Worm (Caenorhabditis elegans) whole organism, young adult: ENCODE data around the gene taf-13.

Experiments used
- B0035.1 ChIP-seq: sonication (generic microtip); optimal IDR thresholded peaks from 2 replicates; lab custom pipeline; 2016; ENCODE audit warnings: missing genetic modification characterization, mild to moderate bottlenecking, missing compliant biosample characterization, missing genotype, missing genetic modification reagents
- C17E4.6 ChIP-seq: fragments of 200-800 bp; sonication (Bioruptor generic); IDR thresholded peaks from 2 replicates; pipeline ENCODE4 v1.3.6; 2022; ENCODE audit warnings: missing genetic modification reagents, missing genetic modification characterization, missing compliant biosample characterization
- F33H1.4 ChIP-seq: fragments of 200-800 bp; sonication (Bioruptor generic); IDR thresholded peaks from 2 replicates; pipeline ENCODE4 v1.3.6; 2022; ENCODE audit warnings: missing genetic modification reagents, missing genetic modification characterization, missing compliant biosample characterization
- F37B4.10 ChIP-seq: fragments of 200-800 bp; sonication (Bioruptor generic); IDR thresholded peaks from 2 replicates; pipeline ENCODE4 v1.3.6; 2022; ENCODE audit warnings: missing genetic modification characterization, missing compliant biosample characterization
- F49E8.2 ChIP-seq: sonication (generic microtip); optimal IDR thresholded peaks from 3 replicates; lab custom pipeline; 2017; ENCODE audit warnings: missing genetic modification characterization, mild to moderate bottlenecking, missing compliant biosample characterization, antibody characterized with exemption, moderate library complexity; ENCODE audit not compliant: insufficient read depth
- F57C9.4 ChIP-seq: sonication (generic microtip); optimal IDR thresholded peaks from 2 replicates; lab custom pipeline; 2017; ENCODE audit warnings: mild to moderate bottlenecking, missing genetic modification characterization, missing compliant biosample characterization
- T07F8.4 ChIP-seq: sonication (generic microtip); optimal IDR thresholded peaks from 2 replicates; lab custom pipeline; 2016; ENCODE audit warnings: mild to moderate bottlenecking, missing genetic modification characterization, moderate library complexity, missing compliant biosample characterization
- akir-1 ChIP-seq: fragments of 200-800 bp; sonication (Bioruptor generic); optimal IDR thresholded peaks from 2 replicates; lab custom pipeline; 2018; ENCODE audit warnings: mild to moderate bottlenecking, missing genetic modification characterization, moderate library complexity, missing compliant biosample characterization
- attf-5 ChIP-seq: fragments of 200-800 bp; sonication (Bioruptor generic); optimal IDR thresholded peaks from 2 replicates; lab custom pipeline; 2018; ENCODE audit warnings: mild to moderate bottlenecking, missing genetic modification characterization, missing compliant biosample characterization
- cebp-1 ChIP-seq, 2 experiments: fragments of 200-800 bp in 1 of 2; sonication (Bioruptor generic) in 1 of 2; sonication (generic microtip) in 1 of 2; IDR thresholded peaks in 1 of 2; optimal IDR thresholded peaks in 1 of 2; 2 replicates each; pipeline versions ENCODE4 v1.3.6 to Lab custom; 2017 to 2022; ENCODE audit warnings: missing compliant biosample characterization in 2 of 2, missing genetic modification characterization in 2 of 2, mild to moderate bottlenecking in 1 of 2, missing genetic modification reagents in 1 of 2, moderate library complexity in 1 of 2
- cebp-2 ChIP-seq: fragments of 200-800 bp; sonication (Bioruptor generic); IDR thresholded peaks from 2 replicates; pipeline ENCODE4 v1.3.6; 2022; ENCODE audit warnings: missing genetic modification characterization, missing compliant biosample characterization
- ceh-100 ChIP-seq: fragments of 200-800 bp; sonication (Bioruptor generic); IDR thresholded peaks from 2 replicates; pipeline ENCODE4 v1.3.6; 2022; ENCODE audit warnings: missing genetic modification reagents, missing genetic modification characterization, missing compliant biosample characterization
- ceh-58 ChIP-seq: fragments of 200-800 bp; sonication (Bioruptor generic); IDR thresholded peaks from 2 replicates; pipeline ENCODE4 v1.3.6; 2022; ENCODE audit warnings: missing genetic modification characterization, missing compliant biosample characterization
- ceh-79 ChIP-seq: sonication (generic microtip); optimal IDR thresholded peaks from 2 replicates; lab custom pipeline; 2017; ENCODE audit warnings: mild to moderate bottlenecking, missing genetic modification characterization, missing compliant biosample characterization
- ceh-91 ChIP-seq: fragments of 200-800 bp; sonication (Bioruptor generic); IDR thresholded peaks from 2 replicates; pipeline ENCODE4 v1.3.6; 2022; ENCODE audit warnings: missing genetic modification reagents, missing genetic modification characterization, missing compliant biosample characterization
- efl-1 ChIP-seq: fragments of 150-350 bp; optimal IDR thresholded peaks from 2 replicates; lab custom pipeline; 2014; ENCODE audit warnings: missing biosample characterization, missing genetic modification reagents, missing genetic modification characterization
- fkh-3 ChIP-seq: sonication (generic microtip); optimal IDR thresholded peaks from 2 replicates; lab custom pipeline; 2016; ENCODE audit warnings: mild to moderate bottlenecking, missing genetic modification characterization, missing compliant biosample characterization
- hmg-1.2 ChIP-seq: fragments of 200-800 bp; sonication (Bioruptor generic); IDR thresholded peaks from 2 replicates; pipeline ENCODE4 v1.3.6; 2022; ENCODE audit warnings: missing genetic modification reagents, missing genetic modification characterization, missing compliant biosample characterization
- hmg-20 ChIP-seq: fragments of 200-800 bp; sonication (Bioruptor generic); IDR thresholded peaks from 2 replicates; pipeline ENCODE4 v1.3.6; 2022; ENCODE audit warnings: missing genetic modification reagents, missing genetic modification characterization, missing compliant biosample characterization
- hrde-1 ChIP-seq: sonication (generic microtip); optimal IDR thresholded peaks from 2 replicates; lab custom pipeline; 2016; ENCODE audit warnings: missing genetic modification characterization, mild to moderate bottlenecking, missing compliant biosample characterization, moderate library complexity, missing genotype, missing genetic modification reagents, borderline replicate concordance
- hsf-1 ChIP-seq: fragments of 200-800 bp; sonication (Bioruptor generic); IDR thresholded peaks from 2 replicates; pipeline ENCODE4 v1.3.6; 2022; ENCODE audit warnings: missing genetic modification reagents, missing genetic modification characterization, missing compliant biosample characterization
- lag-1 ChIP-seq: fragments of 200-800 bp; sonication (Bioruptor generic); IDR thresholded peaks from 2 replicates; pipeline ENCODE4 v1.3.6; 2022; ENCODE audit warnings: missing genetic modification reagents, missing genetic modification characterization, missing compliant biosample characterization
- let-526 ChIP-seq: fragments of 200-800 bp; sonication (Bioruptor generic); IDR thresholded peaks from 2 replicates; pipeline ENCODE4 v1.3.6; 2022; ENCODE audit warnings: missing genetic modification reagents, missing genetic modification characterization, missing compliant biosample characterization
- lin-54 ChIP-seq: fragments of 200-800 bp; sonication (Bioruptor generic); optimal IDR thresholded peaks from 2 replicates; lab custom pipeline; 2018; ENCODE audit warnings: mild to moderate bottlenecking, missing genetic modification characterization, missing compliant biosample characterization
- madf-10 ChIP-seq: sonication (generic microtip); optimal IDR thresholded peaks from 2 replicates; lab custom pipeline; 2016; ENCODE audit warnings: mild to moderate bottlenecking, missing genetic modification characterization, missing compliant biosample characterization
- madf-3 ChIP-seq: fragments of 200-800 bp; sonication (Bioruptor generic); IDR thresholded peaks from 2 replicates; pipeline ENCODE4 v1.3.6; 2022; ENCODE audit warnings: missing genetic modification reagents, missing genetic modification characterization, missing compliant biosample characterization
- mcd-1 ChIP-seq: fragments of 200-800 bp; sonication (Bioruptor generic); IDR thresholded peaks from 2 replicates; pipeline ENCODE4 v1.3.6; 2022; ENCODE audit warnings: missing genetic modification reagents, missing genetic modification characterization, missing compliant biosample characterization
- mxl-1 ChIP-seq: sonication (generic microtip); optimal IDR thresholded peaks from 2 replicates; lab custom pipeline; 2016; ENCODE audit warnings: missing genetic modification characterization, missing compliant biosample characterization
- nfya-1 ChIP-seq: sonication (generic microtip); optimal IDR thresholded peaks from 2 replicates; lab custom pipeline; 2017; ENCODE audit warnings: antibody characterized with exemption, missing compliant biosample characterization, missing genetic modification characterization, borderline replicate concordance; ENCODE audit not compliant: insufficient read depth
- nhr-179 ChIP-seq: sonication (generic microtip); optimal IDR thresholded peaks from 2 replicates; lab custom pipeline; 2016; ENCODE audit warnings: mild to moderate bottlenecking, missing genetic modification characterization, missing compliant biosample characterization
- nhr-27 ChIP-seq: fragments of 200-800 bp; sonication (Bioruptor generic); optimal IDR thresholded peaks from 2 replicates; lab custom pipeline; 2018; ENCODE audit warnings: mild to moderate bottlenecking, missing genetic modification characterization, moderate library complexity, missing compliant biosample characterization
- nhr-80 ChIP-seq: sonication (generic microtip); optimal IDR thresholded peaks from 2 replicates; lab custom pipeline; 2016; ENCODE audit warnings: missing genetic modification characterization, missing compliant biosample characterization
- rec-8 ChIP-seq, 2 experiments: sonication (generic microtip); optimal IDR thresholded peaks; 2 replicates each; lab custom pipeline; 2016; ENCODE audit warnings: mild to moderate bottlenecking in 2 of 2, missing genetic modification characterization in 2 of 2, missing genetic modification reagents in 2 of 2, missing genotype in 2 of 2, missing biosample characterization in 1 of 2, missing compliant biosample characterization in 1 of 2, moderate library complexity in 1 of 2
- repo-1 ChIP-seq: sonication (generic microtip); optimal IDR thresholded peaks from 2 replicates; lab custom pipeline; 2017; ENCODE audit warnings: mild to moderate bottlenecking, missing genetic modification characterization, missing compliant biosample characterization
- snpc-1.3 ChIP-seq: sonication (generic microtip); optimal IDR thresholded peaks from 2 replicates; lab custom pipeline; 2017; ENCODE audit warnings: missing genetic modification characterization, mild to moderate bottlenecking, missing compliant biosample characterization, antibody characterized with exemption, moderate library complexity, missing genotype, missing genetic modification reagents; ENCODE audit not compliant: insufficient read depth
- snpc-3.4 ChIP-seq: sonication (generic microtip); optimal IDR thresholded peaks from 2 replicates; lab custom pipeline; 2017; ENCODE audit warnings: missing genetic modification characterization, mild to moderate bottlenecking, missing compliant biosample characterization, antibody characterized with exemption, moderate library complexity, missing genotype, missing genetic modification reagents
- somi-1 ChIP-seq: fragments of 200-800 bp; sonication (Bioruptor generic); optimal IDR thresholded peaks from 2 replicates; lab custom pipeline; 2018; ENCODE audit warnings: mild to moderate bottlenecking, missing genetic modification characterization, missing compliant biosample characterization
- sptf-2 ChIP-seq: fragments of 200-800 bp; sonication (Bioruptor generic); optimal IDR thresholded peaks from 2 replicates; lab custom pipeline; 2018; ENCODE audit warnings: mild to moderate bottlenecking, missing genetic modification characterization, missing compliant biosample characterization
- tbp1 ChIP-seq: fragments of 200-800 bp; sonication (Bioruptor generic); optimal IDR thresholded peaks from 2 replicates; lab custom pipeline; 2018; ENCODE audit warnings: mild to moderate bottlenecking, missing genetic modification characterization, missing compliant biosample characterization
- tbx-9 ChIP-seq: sonication (generic microtip); optimal IDR thresholded peaks from 2 replicates; lab custom pipeline; 2016; ENCODE audit warnings: borderline replicate concordance, missing genetic modification characterization, inconsistent platforms, missing compliant biosample characterization
- unc-62 ChIP-seq: fragments of 150-350 bp; optimal IDR thresholded peaks from 2 replicates; lab custom pipeline; 2014; ENCODE audit warnings: missing biosample characterization, missing genetic modification reagents, missing genetic modification characterization
- zim-3 ChIP-seq: sonication (generic microtip); optimal IDR thresholded peaks from 2 replicates; lab custom pipeline; 2017; ENCODE audit warnings: mild to moderate bottlenecking, missing genetic modification characterization, moderate library complexity, missing compliant biosample characterization
- ztf-18 ChIP-seq: sonication (generic microtip); optimal IDR thresholded peaks from 2 replicates; lab custom pipeline; 2016; ENCODE audit warnings: missing genotype, mild to moderate bottlenecking, missing genetic modification characterization, missing compliant biosample characterization
- ztf-25 ChIP-seq: fragments of 200-800 bp; sonication (Bioruptor generic); IDR thresholded peaks from 2 replicates; pipeline ENCODE4 v1.3.6; 2022; ENCODE audit warnings: missing genetic modification reagents, missing genetic modification characterization, missing compliant biosample characterization

taf-13 gene

DNA sequence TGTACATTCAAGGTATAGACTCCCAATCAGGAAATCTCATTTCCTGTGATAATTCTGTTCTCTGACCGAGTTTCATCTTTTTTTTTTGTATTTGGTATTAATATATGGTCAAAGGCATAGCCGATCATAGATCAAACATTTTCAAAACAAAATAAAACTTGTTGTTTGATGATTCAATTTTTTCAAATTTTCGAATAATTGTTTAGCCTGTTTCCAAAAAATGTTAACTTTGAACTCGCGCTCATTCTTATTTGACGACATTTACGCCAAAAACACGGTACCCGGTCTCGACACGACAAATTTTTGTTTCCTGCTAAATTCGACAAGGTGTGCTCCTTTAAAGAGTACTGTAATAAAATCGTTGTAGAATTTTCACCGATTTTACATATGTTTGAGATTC lies 3.4 kb upstream of the taf-13 start:
- TF ChIP-seq rec-8 (tag; optimal IDR thresholded peaks at IDR 0.05; lab: Kevin White, UChicago) (no peak), ztf-18 (tag; lab: Kevin White, UChicago) (no peak), tbx-9 (tag; lab: Kevin White, UChicago) (no peak), madf-10 (no peak), ceh-100 (GFP tag; lab: Robert Waterston, UW) (no peak), hrde-1 (no peak), lin-54 (GFP tag; lab: Kevin White, UChicago) (no peak), T07F8.4 (tag; lab: Kevin White, UChicago) (no peak), snpc-1.3 (tag; lab: Kevin White, UChicago) (no peak), hsf-1 (GFP tag; lab: Robert Waterston, UW) (no peak), F33H1.4 (GFP tag; lab: Robert Waterston, UW) (no peak), let-526 (GFP tag; lab: Robert Waterston, UW) (no peak)

DNA sequence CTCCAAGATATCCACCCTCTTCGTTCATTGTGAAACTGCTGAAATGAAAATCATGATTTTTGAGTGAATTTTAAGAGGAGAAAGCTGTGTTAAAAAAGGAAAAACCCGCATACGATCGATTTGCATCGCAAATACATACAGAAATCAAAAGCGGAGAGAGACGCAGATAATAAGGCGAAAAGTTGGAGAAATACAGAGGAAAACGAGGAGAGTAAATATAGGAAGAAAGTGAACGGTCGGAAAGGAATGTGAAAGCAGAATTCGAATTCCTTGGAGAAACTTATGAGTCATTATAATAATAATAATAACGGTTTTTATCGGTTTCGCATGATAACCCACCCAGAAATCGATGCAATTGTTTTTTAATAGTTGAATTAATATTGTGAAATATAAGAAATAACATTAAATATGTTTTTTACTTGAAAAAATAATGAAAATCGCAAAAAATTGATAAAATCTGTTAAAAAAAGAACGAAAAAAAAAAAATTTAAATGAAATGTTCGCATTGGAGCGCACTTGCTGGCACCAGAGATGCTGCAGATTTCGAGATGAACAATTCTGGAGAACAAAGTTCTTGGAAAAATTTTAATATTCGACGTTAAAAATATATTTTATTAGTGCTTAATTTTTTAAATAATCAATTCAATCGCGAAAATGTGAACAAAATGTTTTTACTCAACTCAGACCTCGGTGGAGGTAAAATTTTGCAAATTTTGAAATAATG lies 2.0 kb upstream of the taf-13 start, which contains the start of gene ccm-3:
TSS of gene ccm-3 (minus strand) at position 38 of the 724 bp plus-strand sequence.
- TF ChIP-seq sptf-2 (GFP tag; lab: Kevin White, UChicago) = no peak
- TF ChIP-seq nfya-1 (tag; lab: Kevin White, UChicago) = no peak
- TF ChIP-seq cebp-1 (GFP tag; IDR thresholded peaks at IDR 0.05; lab: Robert Waterston, UW) = no peak
- TF ChIP-seq cebp-1 (tag; optimal IDR thresholded peaks at IDR 0.05; lab: Kevin White, UChicago) = no peak
- TF ChIP-seq snpc-1.3 (tag; lab: Kevin White, UChicago) = no peak
- TF ChIP-seq F37B4.10 = no peak
- TF ChIP-seq akir-1 (GFP tag; lab: Kevin White, UChicago) = no peak
- no peak for TF ChIP-seq unc-62 (GFP tag; lab: Kevin White, UChicago)
- no peak for TF ChIP-seq ztf-25
- TF ChIP-seq madf-3 (GFP tag; lab: Robert Waterston, UW) = no peak
- TF ChIP-seq hmg-20 (GFP tag; lab: Robert Waterston, UW) = no peak
- TF ChIP-seq tbp1 (GFP tag; lab: Kevin White, UChicago) = no peak
- TF ChIP-seq repo-1 (tag; lab: Kevin White, UChicago) = no peak
- TF ChIP-seq cebp-2 = no peak
- TF ChIP-seq ceh-100 (GFP tag; lab: Robert Waterston, UW) = peak; percentile 69; the same call in 1 of the 2 replicates
- no peak for TF ChIP-seq nhr-27 (tag; lab: Kevin White, UChicago)
- TF ChIP-seq fkh-3 (tag; lab: Kevin White, UChicago) = no peak
- TF ChIP-seq efl-1 (GFP tag; lab: Kevin White, UChicago) = peak; percentile 10
- TF ChIP-seq F49E8.2 (tag; lab: Kevin White, UChicago) = no peak
- TF ChIP-seq ceh-58 (GFP tag; lab: Robert Waterston, UW) = no peak
- TF ChIP-seq nhr-80 (tag; lab: Kevin White, UChicago) = peak; percentile 32
- no peak for TF ChIP-seq snpc-3.4 (tag; lab: Kevin White, UChicago)
- no peak for TF ChIP-seq nhr-179
- no peak for TF ChIP-seq zim-3 (tag; lab: Kevin White, UChicago)
- TF ChIP-seq somi-1 (GFP tag; lab: Kevin White, UChicago) = no peak
- TF ChIP-seq F57C9.4 = no peak
- no peak for TF ChIP-seq ceh-79 (tag; lab: Kevin White, UChicago)
- TF ChIP-seq C17E4.6 (GFP tag; lab: Robert Waterston, UW) = no peak
- TF ChIP-seq B0035.1 (tag; lab: Kevin White, UChicago) = no peak
- TF ChIP-seq hmg-1.2 = peak; percentile 32; the same call in 1 of the 2 replicates
- peak; percentile 84 for TF ChIP-seq mcd-1 (GFP tag; lab: Robert Waterston, UW)
- TF ChIP-seq tbx-9 (tag; lab: Kevin White, UChicago) = no peak
- no peak for TF ChIP-seq ceh-91 (GFP tag; lab: Robert Waterston, UW)
- TF ChIP-seq lag-1 (GFP tag; lab: Robert Waterston, UW) = no peak
- TF ChIP-seq mxl-1 = no peak
- no peak for TF ChIP-seq F33H1.4 (GFP tag; lab: Robert Waterston, UW)
- peak; percentile 79 for TF ChIP-seq attf-5
